Fruit fly (Drosophila melanogaster) whole organism, embryonic: ENCODE results near the gene Trpgamma.
A peak's percentile ranks its signal among the peaks of the same experiment; 100 is the strongest.

Experiments used
- CG10147 ChIP-seq: fragments of 200-800 bp; sonication (Bioruptor generic); optimal IDR thresholded peaks from 2 replicates; lab custom pipeline; 2019; ENCODE audit warnings: missing biosample characterization, mild to moderate bottlenecking, missing genetic modification characterization, moderate library complexity
- CG11085 ChIP-seq: fragments of 200-800 bp; sonication (Bioruptor generic); IDR thresholded peaks from 2 replicates; pipeline ENCODE4 v1.3.6; 2022; ENCODE audit warnings: missing biosample characterization, missing genetic modification characterization
- CG11247 ChIP-seq: fragments of 200-800 bp; sonication (Bioruptor generic); IDR thresholded peaks from 2 replicates; pipeline ENCODE4 v1.3.6; 2022; ENCODE audit warnings: missing biosample characterization, missing genetic modification characterization
- CG15269 ChIP-seq: fragments of 200-800 bp; sonication (Bioruptor generic); optimal IDR thresholded peaks from 2 replicates; lab custom pipeline; 2018; ENCODE audit warnings: missing biosample characterization, mild to moderate bottlenecking, missing genetic modification characterization, moderate library complexity
- CG15601 ChIP-seq: fragments of 200-800 bp; sonication (Bioruptor generic); optimal IDR thresholded peaks from 3 replicates; lab custom pipeline; 2019; ENCODE audit warnings: missing biosample characterization, mild to moderate bottlenecking, missing genetic modification characterization, moderate library complexity
- CG17359 ChIP-seq: fragments of 200-800 bp; sonication (Bioruptor generic); optimal IDR thresholded peaks from 3 replicates; lab custom pipeline; 2018; ENCODE audit warnings: missing biosample characterization, mild to moderate bottlenecking, missing genetic modification characterization, moderate library complexity
- CG18011 ChIP-seq: fragments of 200-800 bp; sonication (Bioruptor generic); optimal IDR thresholded peaks from 2 replicates; lab custom pipeline; 2017; ENCODE audit warnings: missing biosample characterization, missing genetic modification characterization, mild to moderate bottlenecking, moderate library complexity, missing genotype
- CG18764 ChIP-seq: fragments of 200-800 bp; sonication (Bioruptor generic); optimal IDR thresholded peaks from 3 replicates; lab custom pipeline; 2016; ENCODE audit warnings: missing biosample characterization, missing genetic modification characterization
- CG2116 ChIP-seq: fragments of 200-800 bp; sonication (Bioruptor generic); optimal IDR thresholded peaks from 3 replicates; lab custom pipeline; 2018; ENCODE audit warnings: missing biosample characterization, mild to moderate bottlenecking, missing genetic modification characterization
- CG2712 ChIP-seq: fragments of 200-800 bp; optimal IDR thresholded peaks from 3 replicates; lab custom pipeline; 2019; ENCODE audit warnings: missing biosample characterization, mild to moderate bottlenecking, missing genetic modification characterization, moderate library complexity
- CG3065 ChIP-seq: fragments of 200-800 bp; sonication (Bioruptor generic); optimal IDR thresholded peaks from 2 replicates; lab custom pipeline; 2016; ENCODE audit warnings: missing biosample characterization, missing genetic modification characterization
- CG31388 ChIP-seq: fragments of 200-800 bp; sonication (Bioruptor generic); optimal IDR thresholded peaks from 2 replicates; lab custom pipeline; 2016; ENCODE audit warnings: missing biosample characterization, missing genetic modification characterization
- CG43689 ChIP-seq: fragments of 200-800 bp; sonication (Bioruptor generic); IDR thresholded peaks from 2 replicates; pipeline ENCODE4 v1.3.6; 2022; ENCODE audit warnings: missing biosample characterization, missing genetic modification characterization
- CG6175 ChIP-seq: fragments of 200-800 bp; sonication (Bioruptor generic); IDR thresholded peaks from 3 replicates; pipeline ENCODE4 v1.3.6; 2022; ENCODE audit warnings: missing biosample characterization, missing genetic modification characterization
- CG6654 ChIP-seq: fragments of 200-800 bp; sonication (Bioruptor generic); optimal IDR thresholded peaks from 2 replicates; lab custom pipeline; 2017; ENCODE audit warnings: missing biosample characterization, mild to moderate bottlenecking, missing genetic modification characterization
- CG7987 ChIP-seq: fragments of 200-800 bp; sonication (Bioruptor generic); optimal IDR thresholded peaks from 2 replicates; lab custom pipeline; 2018; ENCODE audit warnings: missing biosample characterization, mild to moderate bottlenecking, missing genetic modification characterization, moderate library complexity
- CG8944 ChIP-seq: fragments of 200-800 bp; sonication (Bioruptor generic); optimal IDR thresholded peaks from 3 replicates; lab custom pipeline; 2016; ENCODE audit warnings: missing biosample characterization, missing genetic modification characterization
- CG9817 ChIP-seq: fragments of 200-800 bp; sonication (Bioruptor generic); optimal IDR thresholded peaks from 2 replicates; lab custom pipeline; 2018; ENCODE audit warnings: missing biosample characterization, mild to moderate bottlenecking, missing genetic modification characterization, moderate library complexity
- CkIIα-i1 ChIP-seq: fragments of 200-800 bp; sonication (Bioruptor generic); IDR thresholded peaks from 2 replicates; pipeline ENCODE4 v1.3.6; 2022; ENCODE audit warnings: missing biosample characterization, missing genetic modification characterization
- Ets65A ChIP-seq: fragments of 200-800 bp; sonication (Bioruptor generic); peaks from one replicate; lab custom pipeline; 2016; ENCODE audit warnings: missing biosample characterization, missing genetic modification characterization
- HmgZ ChIP-seq: fragments of 200-800 bp; sonication (Bioruptor generic); optimal IDR thresholded peaks from 2 replicates; lab custom pipeline; 2018; ENCODE audit warnings: missing biosample characterization, mild to moderate bottlenecking, missing genetic modification characterization
- Hr3 ChIP-seq: fragments of 200-800 bp; sonication (Bioruptor generic); optimal IDR thresholded peaks from 3 replicates; lab custom pipeline; 2016; ENCODE audit warnings: missing biosample characterization, missing genetic modification characterization
- Hr39 ChIP-seq: fragments of >200 bp; optimal IDR thresholded peaks from 2 replicates; lab custom pipeline; 2017
- Hr51 ChIP-seq, 2 experiments: fragments of 200-800 bp; sonication (Bioruptor generic); optimal IDR thresholded peaks; 2 replicates in 1 of 2; 3 replicates in 1 of 2; lab custom pipeline; 2016 to 2018; ENCODE audit warnings: missing biosample characterization in 2 of 2, missing genetic modification characterization in 2 of 2, mild to moderate bottlenecking in 1 of 2, moderate library complexity in 1 of 2
- Neu2 ChIP-seq: fragments of 200-800 bp; sonication (Bioruptor generic); optimal IDR thresholded peaks from 3 replicates; lab custom pipeline; 2016; ENCODE audit warnings: missing biosample characterization, missing genetic modification characterization, borderline replicate concordance
- YL-1 ChIP-seq: fragments of 200-800 bp; sonication (Bioruptor generic); optimal IDR thresholded peaks from 3 replicates; lab custom pipeline; 2017; ENCODE audit warnings: missing biosample characterization, mild to moderate bottlenecking, missing genetic modification characterization
- bcd ChIP-seq: fragments of 200-800 bp; sonication (Bioruptor generic); optimal IDR thresholded peaks from 2 replicates; lab custom pipeline; 2017; ENCODE audit warnings: missing biosample characterization, mild to moderate bottlenecking, missing genetic modification characterization
- br ChIP-seq: fragments of >200 bp; optimal IDR thresholded peaks from 2 replicates; lab custom pipeline; 2017
- crc ChIP-seq: fragments of 200-800 bp; sonication (Bioruptor generic); optimal IDR thresholded peaks from 2 replicates; lab custom pipeline; 2016; ENCODE audit warnings: missing biosample characterization, missing genetic modification characterization
- crp ChIP-seq, 2 experiments: fragments of 200-800 bp; sonication (Bioruptor generic); optimal IDR thresholded peaks; 2 replicates in 1 of 2; 3 replicates in 1 of 2; lab custom pipeline; 2017; ENCODE audit warnings: missing biosample characterization in 2 of 2, missing genetic modification characterization in 2 of 2, mild to moderate bottlenecking in 1 of 2, moderate library complexity in 1 of 2
- dan ChIP-seq: fragments of 200-800 bp; sonication (Bioruptor generic); IDR thresholded peaks from 2 replicates; pipeline ENCODE4 v1.3.6; 2022; ENCODE audit warnings: missing biosample characterization, missing genetic modification characterization
- dm ChIP-seq: fragments of 200-800 bp; sonication (Bioruptor generic); optimal IDR thresholded peaks from 3 replicates; lab custom pipeline; 2016; ENCODE audit warnings: missing biosample characterization, missing genetic modification characterization
- esg ChIP-seq: fragments of 200-800 bp; sonication (Bioruptor generic); conservative IDR thresholded peaks from 2 replicates; pipeline ENCODE4 v1.3.6; 2022; ENCODE audit warnings: missing biosample characterization, missing genetic modification characterization
- fd96Cb ChIP-seq: fragments of 200-800 bp; sonication (Bioruptor generic); optimal IDR thresholded peaks from 2 replicates; lab custom pipeline; 2018; ENCODE audit warnings: missing biosample characterization, mild to moderate bottlenecking, missing genetic modification characterization, moderate library complexity
- ftz-f1 ChIP-seq: fragments of 200-800 bp; sonication (Bioruptor generic); optimal IDR thresholded peaks from 2 replicates; lab custom pipeline; 2016; ENCODE audit warnings: missing biosample characterization, missing genetic modification characterization
- gcm2 ChIP-seq: fragments of 200-800 bp; sonication (Bioruptor generic); optimal IDR thresholded peaks from 2 replicates; lab custom pipeline; 2016; ENCODE audit warnings: missing biosample characterization, missing genetic modification characterization
- gt ChIP-seq: fragments of 200-800 bp; sonication (Bioruptor generic); IDR thresholded peaks from 2 replicates; pipeline ENCODE4 v1.3.6; 2022; ENCODE audit warnings: missing biosample characterization, missing genetic modification characterization
- hbn ChIP-seq: fragments of 200-800 bp; sonication (Bioruptor generic); IDR thresholded peaks from 2 replicates; pipeline ENCODE4 v1.3.6; 2022; ENCODE audit warnings: missing biosample characterization, missing genetic modification characterization; ENCODE audit not compliant: partially characterized antibody
- hth ChIP-seq: fragments of >200 bp; optimal IDR thresholded peaks from 2 replicates; lab custom pipeline; 2017; ENCODE audit warnings: inconsistent platforms
- jigr1 ChIP-seq: fragments of 200-800 bp; sonication (Bioruptor generic); IDR thresholded peaks from 3 replicates; pipeline ENCODE4 v1.3.6; 2022; ENCODE audit warnings: missing biosample characterization, missing genetic modification characterization
- jumu ChIP-seq: fragments of 200-800 bp; sonication (Bioruptor generic); optimal IDR thresholded peaks from 3 replicates; lab custom pipeline; 2016; ENCODE audit warnings: missing biosample characterization, missing genetic modification characterization
- ken ChIP-seq: fragments of 200-800 bp; sonication (Bioruptor generic); IDR thresholded peaks from 3 replicates; pipeline ENCODE4 v1.3.6; 2022; ENCODE audit warnings: missing biosample characterization, missing genetic modification characterization
- luna ChIP-seq: fragments of 200-800 bp; sonication (Bioruptor generic); optimal IDR thresholded peaks from 2 replicates; lab custom pipeline; 2016; ENCODE audit warnings: missing biosample characterization, missing genetic modification characterization
- mirr ChIP-seq: fragments of 200-800 bp; sonication (Bioruptor generic); optimal IDR thresholded peaks from 3 replicates; lab custom pipeline; 2018; ENCODE audit warnings: missing biosample characterization, mild to moderate bottlenecking, missing genetic modification characterization
- nom ChIP-seq: fragments of 200-800 bp; sonication (Bioruptor generic); optimal IDR thresholded peaks from 2 replicates; lab custom pipeline; 2017; ENCODE audit warnings: missing biosample characterization, missing genetic modification characterization, mild to moderate bottlenecking, moderate library complexity, missing genetic modification reagents
- pnt ChIP-seq: fragments of 200-800 bp; sonication (Bioruptor generic); optimal IDR thresholded peaks from 3 replicates; lab custom pipeline; 2016; ENCODE audit warnings: missing biosample characterization, missing genetic modification characterization
- pros ChIP-seq: fragments of 200-800 bp; sonication (Bioruptor generic); optimal IDR thresholded peaks from 3 replicates; lab custom pipeline; 2019; ENCODE audit warnings: missing biosample characterization, mild to moderate bottlenecking, missing genetic modification characterization, moderate library complexity
- pum ChIP-seq: fragments of 200-800 bp; sonication (Bioruptor generic); optimal IDR thresholded peaks from 2 replicates; lab custom pipeline; 2016; ENCODE audit warnings: missing biosample characterization, missing genetic modification characterization
- slbo ChIP-seq: fragments of 200-800 bp; sonication (Bioruptor generic); IDR thresholded peaks from 2 replicates; pipeline ENCODE4 v1.3.6; 2022; ENCODE audit warnings: missing biosample characterization, missing genetic modification characterization
- stc ChIP-seq: fragments of 200-800 bp; sonication (Bioruptor generic); IDR thresholded peaks from 2 replicates; pipeline ENCODE4 v1.3.6; 2022; ENCODE audit warnings: missing biosample characterization, missing genetic modification characterization
- unc-4 ChIP-seq: fragments of 200-800 bp; sonication (Bioruptor generic); IDR thresholded peaks from 2 replicates; pipeline ENCODE4 v1.3.6; 2022; ENCODE audit warnings: missing biosample characterization, missing genetic modification characterization; ENCODE audit not compliant: partially characterized antibody
- wek ChIP-seq: fragments of 200-800 bp; sonication (Bioruptor generic); optimal IDR thresholded peaks from 3 replicates; lab custom pipeline; 2018; ENCODE audit warnings: missing biosample characterization, mild to moderate bottlenecking, missing genetic modification characterization, moderate library complexity
- zen ChIP-seq: fragments of 200-800 bp; sonication (Bioruptor generic); optimal IDR thresholded peaks from 3 replicates; lab custom pipeline; 2018; ENCODE audit warnings: missing biosample characterization, mild to moderate bottlenecking, missing genetic modification characterization, moderate library complexity

Trpgamma gene

DNA sequence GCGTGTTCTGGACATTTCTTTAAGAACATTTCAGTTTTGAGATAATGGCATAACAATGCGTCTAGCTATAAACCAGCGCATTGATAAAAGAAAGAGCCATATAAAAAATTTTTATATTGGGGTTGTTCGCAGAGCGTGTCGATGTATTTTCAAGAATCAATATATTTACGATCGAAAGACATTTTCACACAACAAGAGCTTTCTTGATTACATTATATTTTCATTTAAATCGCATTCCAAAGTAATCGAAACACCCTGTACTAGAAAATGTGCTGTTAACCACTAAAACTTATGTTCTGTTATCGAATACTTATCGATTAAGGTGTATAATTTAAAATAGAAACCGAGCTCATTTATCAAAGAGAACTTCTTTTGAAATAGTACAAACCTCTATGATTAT, 27.3 kb upstream of the Trpgamma start (continued):
- TF ChIP-seq CG15269 (tag; lab: Kevin White, UChicago) = peak; percentile 63
- TF ChIP-seq pros = no peak
- no peak for TF ChIP-seq Hr39 (lab: Kevin White, UChicago)
- no peak for TF ChIP-seq CG3065 (GFP tag; lab: Kevin White, UChicago)
- TF ChIP-seq mirr (GFP tag; lab: Kevin White, UChicago) = no peak
- peak; percentile 21; the same call in 1 of the 2 replicates for TF ChIP-seq esg (GFP tag; lab: Robert Waterston, UW)
- TF ChIP-seq ftz-f1 (GFP tag; lab: Kevin White, UChicago) = no peak
- TF ChIP-seq jumu = peak; percentile 27
- peak; percentile 49 for TF ChIP-seq CG10147 (GFP tag; lab: Kevin White, UChicago)
- no peak for TF ChIP-seq gt (GFP tag; lab: Robert Waterston, UW)
- no peak for TF ChIP-seq dm (GFP tag; lab: Kevin White, UChicago)
- TF ChIP-seq CG6654 (GFP tag; lab: Kevin White, UChicago) = no peak
- TF ChIP-seq ken (GFP tag; lab: Robert Waterston, UW) = no peak
- peak; percentile 34 for TF ChIP-seq CG31388
- no peak for TF ChIP-seq CG18011 (GFP tag; lab: Kevin White, UChicago)
- no peak for TF ChIP-seq stc (GFP tag; lab: Robert Waterston, UW)
- TF ChIP-seq CG6175 (GFP tag; lab: Robert Waterston, UW) = no peak
- TF ChIP-seq pum (GFP tag; lab: Kevin White, UChicago) = no peak
- TF ChIP-seq dan (GFP tag; lab: Robert Waterston, UW) = no peak
- no peak for TF ChIP-seq crp (GFP tag; optimal IDR thresholded peaks at IDR 0.05; lab: Kevin White, UChicago)
- peak; percentile 29 for TF ChIP-seq HmgZ (tag; lab: Kevin White, UChicago)
- TF ChIP-seq fd96Cb (tag; lab: Kevin White, UChicago) = no peak
- TF ChIP-seq CG9817 (tag; lab: Kevin White, UChicago) = peak; percentile 64
- TF ChIP-seq crc (GFP tag; lab: Kevin White, UChicago) = peak; percentile 25
- TF ChIP-seq pnt (GFP tag; lab: Kevin White, UChicago) = no peak
- no peak for TF ChIP-seq CkIIα-i1 (GFP tag; lab: Robert Waterston, UW)
- no peak for TF ChIP-seq luna (GFP tag; lab: Kevin White, UChicago)
- no peak for TF ChIP-seq CG2116 (GFP tag; lab: Kevin White, UChicago)
- TF ChIP-seq CG18764 (GFP tag; lab: Kevin White, UChicago) = no peak
- no peak for TF ChIP-seq bcd (GFP tag; lab: Kevin White, UChicago)
- TF ChIP-seq wek = no peak
- peak in 1 of 2 experiments; percentile 28 for TF ChIP-seq Hr51 (GFP tag; optimal IDR thresholded peaks at IDR 0.05; lab: Kevin White, UChicago)
- TF ChIP-seq hbn (GFP tag; lab: Robert Waterston, UW) = no peak; the same call in 1 of the 2 replicates
- no peak for TF ChIP-seq unc-4 (GFP tag; lab: Robert Waterston, UW)
- no peak for TF ChIP-seq CG7987 (GFP tag; lab: Kevin White, UChicago)
- no peak for TF ChIP-seq YL-1 (GFP tag; lab: Kevin White, UChicago)
- no peak for TF ChIP-seq zen (tag; lab: Kevin White, UChicago)
- TF ChIP-seq Neu2 (GFP tag; lab: Kevin White, UChicago) = peak; percentile 74
- TF ChIP-seq br = no peak
- TF ChIP-seq slbo (GFP tag; lab: Robert Waterston, UW) = peak; percentile 73
- TF ChIP-seq CG17359 = no peak
- TF ChIP-seq Hr3 (GFP tag; lab: Kevin White, UChicago) = peak; percentile 27
- no peak for TF ChIP-seq jigr1 (GFP tag; lab: Robert Waterston, UW)
- no peak for TF ChIP-seq hth (lab: Kevin White, UChicago)
- TF ChIP-seq CG2712 (tag; lab: Kevin White, UChicago) = no peak
- no peak for TF ChIP-seq nom
- no peak for TF ChIP-seq CG8944
- peak; percentile 94 for TF ChIP-seq Ets65A
- TF ChIP-seq CG11247 (GFP tag; lab: Robert Waterston, UW) = no peak
- peak; percentile 7 for TF ChIP-seq CG15601 (tag; lab: Kevin White, UChicago)
- TF ChIP-seq CG43689 (GFP tag; lab: Robert Waterston, UW) = no peak
- TF ChIP-seq CG11085 (GFP tag; lab: Robert Waterston, UW) = no peak
- TF ChIP-seq gcm2 (GFP tag; lab: Kevin White, UChicago) = no peak
